Worm (Caenorhabditis elegans) whole organism, L4 larva: ENCODE data around the gene C36E6.8.
A peak's percentile ranks its signal among the peaks of the same experiment; 100 is the strongest.

Experiments
- F26F4.8 ChIP-seq: fragments of 200-800 bp; sonication (Bioruptor generic); conservative IDR thresholded peaks from 2 replicates; pipeline ENCODE4 v1.3.6; 2022; ENCODE audit warnings: missing genetic modification characterization, missing compliant biosample characterization
- F37D6.2 ChIP-seq: sonication (generic microtip); optimal IDR thresholded peaks from 2 replicates; lab custom pipeline; 2016; ENCODE audit warnings: mild to moderate bottlenecking, missing genetic modification characterization, missing compliant biosample characterization
- F49E8.2 ChIP-seq: sonication (generic microtip); optimal IDR thresholded peaks from 2 replicates; lab custom pipeline; 2016; ENCODE audit warnings: missing compliant biosample characterization, mild to moderate bottlenecking, missing genetic modification characterization, borderline replicate concordance
- T20F7.1 ChIP-seq: fragments of 200-800 bp; sonication (Bioruptor generic); optimal IDR thresholded peaks from 2 replicates; lab custom pipeline; 2018; ENCODE audit warnings: mild to moderate bottlenecking, missing genetic modification characterization, missing compliant biosample characterization
- T26A8.4 ChIP-seq: fragments of 200-800 bp; sonication (Bioruptor generic); IDR thresholded peaks from 2 replicates; pipeline ENCODE4 v1.3.6; 2022; ENCODE audit warnings: missing genetic modification characterization, missing compliant biosample characterization
- Y75B8A.6 ChIP-seq: fragments of 200-800 bp; sonication (Bioruptor generic); IDR thresholded peaks from 2 replicates; pipeline ENCODE4 v1.3.6; 2022; ENCODE audit warnings: missing genetic modification reagents, missing genetic modification characterization, missing compliant biosample characterization
- aha-1 ChIP-seq: fragments of 150-350 bp; peaks from one replicate; lab custom pipeline; 2014; ENCODE audit warnings: missing biosample characterization, missing genetic modification characterization
- ceh-82 ChIP-seq: sonication (generic microtip); optimal IDR thresholded peaks from 2 replicates; lab custom pipeline; 2017; ENCODE audit warnings: missing biosample characterization, missing genetic modification characterization
- ctbp-1 ChIP-seq: fragments of 200-800 bp; sonication (Bioruptor generic); IDR thresholded peaks from 2 replicates; pipeline ENCODE4 v1.3.6; 2022; ENCODE audit warnings: missing genetic modification reagents, missing genetic modification characterization, missing compliant biosample characterization
- daf-12 ChIP-seq: fragments of 150-350 bp; optimal IDR thresholded peaks from 2 replicates; lab custom pipeline; 2014; ENCODE audit warnings: missing biosample characterization, missing genetic modification reagents, missing genetic modification characterization
- dmd-6 ChIP-seq: fragments of 200-800 bp; sonication (Bioruptor generic); IDR thresholded peaks from 2 replicates; pipeline ENCODE4 v1.3.6; 2022; ENCODE audit warnings: missing genetic modification reagents, missing genetic modification characterization, missing compliant biosample characterization
- duxl-1 ChIP-seq: sonication (generic microtip); optimal IDR thresholded peaks from 2 replicates; lab custom pipeline; 2016; ENCODE audit warnings: mild to moderate bottlenecking, missing genetic modification characterization, moderate library complexity, missing compliant biosample characterization; ENCODE audit not compliant: poor library complexity
- dve-1 ChIP-seq: sonication (generic microtip); optimal IDR thresholded peaks from 2 replicates; lab custom pipeline; 2017; ENCODE audit warnings: antibody characterized with exemption, mild to moderate bottlenecking, missing genetic modification characterization, missing compliant biosample characterization; ENCODE audit not compliant: insufficient read depth
- fkh-10 ChIP-seq: fragments of 150-350 bp; optimal IDR thresholded peaks from 2 replicates; lab custom pipeline; 2014; ENCODE audit warnings: missing biosample characterization, missing genetic modification reagents, missing genetic modification characterization
- hlh-11 ChIP-seq: fragments of 200-800 bp; sonication (Bioruptor generic); optimal IDR thresholded peaks from 2 replicates; lab custom pipeline; 2018; ENCODE audit warnings: mild to moderate bottlenecking, missing genetic modification characterization, missing compliant biosample characterization
- hlh-30 ChIP-seq: sonication (generic microtip); optimal IDR thresholded peaks from 2 replicates; lab custom pipeline; 2017; ENCODE audit warnings: antibody characterized with exemption, mild to moderate bottlenecking, missing genetic modification characterization, missing compliant biosample characterization; ENCODE audit not compliant: insufficient read depth
- jun-1 ChIP-seq: fragments of 150-350 bp; optimal IDR thresholded peaks from 2 replicates; lab custom pipeline; 2014; ENCODE audit warnings: missing biosample characterization, missing genetic modification reagents, missing genetic modification characterization
- lim-7 ChIP-seq: fragments of 200-800 bp; sonication (Bioruptor generic); IDR thresholded peaks from 2 replicates; pipeline ENCODE4 v1.3.6; 2022; ENCODE audit warnings: missing genetic modification characterization, missing compliant biosample characterization
- lin-29 ChIP-seq: fragments of 200-800 bp; sonication (Bioruptor generic); IDR thresholded peaks from 2 replicates; pipeline ENCODE4 v1.3.6; 2022; ENCODE audit warnings: missing genetic modification reagents, missing genetic modification characterization, missing compliant biosample characterization
- lin-38 ChIP-seq: fragments of 200-800 bp; sonication (Bioruptor generic); IDR thresholded peaks from 2 replicates; pipeline ENCODE4 v1.3.6; 2022; ENCODE audit warnings: missing genetic modification reagents, missing genetic modification characterization, missing compliant biosample characterization
- lsy-2 ChIP-seq, 2 experiments: fragments of 150-350 bp in 1 of 2; sonication (generic microtip) in 1 of 2; optimal IDR thresholded peaks; 2 replicates each; lab custom pipeline; 2014 to 2017; ENCODE audit warnings: missing biosample characterization in 2 of 2, missing genetic modification characterization in 2 of 2
- madf-5 ChIP-seq, 2 experiments: fragments of 200-800 bp; sonication (Bioruptor generic); IDR thresholded peaks; 2 replicates each; pipeline ENCODE4 v1.3.6; 2022; ENCODE audit warnings: missing compliant biosample characterization in 2 of 2, missing genetic modification characterization in 2 of 2
- mdt-29 ChIP-seq: fragments of 200-800 bp; sonication (Bioruptor generic); IDR thresholded peaks from 2 replicates; pipeline ENCODE4 v1.3.6; 2022; ENCODE audit warnings: missing genetic modification reagents, missing genetic modification characterization, missing compliant biosample characterization
- mep-1 ChIP-seq: fragments of 150-350 bp; sonication (generic microtip); optimal IDR thresholded peaks from 3 replicates; lab custom pipeline; 2014; ENCODE audit warnings: missing biosample characterization, missing genetic modification characterization
- mxl-2 ChIP-seq: fragments of 200-800 bp; sonication (Bioruptor generic); conservative IDR thresholded peaks from 2 replicates; pipeline ENCODE4 v1.3.6; 2022; ENCODE audit warnings: missing genetic modification reagents, missing genetic modification characterization, missing compliant biosample characterization
- mxl-3 ChIP-seq: fragments of 200-800 bp; sonication (Bioruptor generic); optimal IDR thresholded peaks from 2 replicates; lab custom pipeline; 2018; ENCODE audit warnings: mild to moderate bottlenecking, missing genetic modification characterization, missing compliant biosample characterization
- nhr-102 ChIP-seq: sonication (generic microtip); optimal IDR thresholded peaks from 2 replicates; lab custom pipeline; 2016; ENCODE audit warnings: mild to moderate bottlenecking, missing genetic modification characterization, moderate library complexity, missing compliant biosample characterization
- nhr-25 ChIP-seq: sonication (generic microtip); optimal IDR thresholded peaks from 2 replicates; lab custom pipeline; 2017; ENCODE audit warnings: missing genetic modification characterization, mild to moderate bottlenecking, missing compliant biosample characterization, antibody characterized with exemption, moderate library complexity, borderline replicate concordance; ENCODE audit not compliant: insufficient read depth
- nhr-41 ChIP-seq: fragments of 200-800 bp; sonication (Bioruptor generic); IDR thresholded peaks from 2 replicates; pipeline ENCODE4 v1.3.6; 2022; ENCODE audit warnings: missing genetic modification reagents, missing genetic modification characterization, missing compliant biosample characterization
- nhr-76 ChIP-seq: fragments of 150-350 bp; optimal IDR thresholded peaks from 2 replicates; lab custom pipeline; 2014; ENCODE audit warnings: missing biosample characterization, missing genetic modification characterization
- skn-1 ChIP-seq: fragments of 150-350 bp; optimal IDR thresholded peaks from 2 replicates; lab custom pipeline; 2014; ENCODE audit warnings: missing biosample characterization, missing genetic modification characterization
- spr-1 ChIP-seq: sonication (generic microtip); optimal IDR thresholded peaks from 2 replicates; lab custom pipeline; 2016; ENCODE audit warnings: mild to moderate bottlenecking, missing genetic modification characterization, missing compliant biosample characterization
- tag-97 ChIP-seq: fragments of 200-800 bp; sonication (Bioruptor generic); IDR thresholded peaks from 2 replicates; pipeline ENCODE4 v1.3.6; 2022; ENCODE audit warnings: missing genetic modification characterization, missing compliant biosample characterization
- zag-1 ChIP-seq: fragments of 150-350 bp; optimal IDR thresholded peaks from 2 replicates; lab custom pipeline; 2014; ENCODE audit warnings: missing biosample characterization, missing genetic modification characterization
- zfp-3 ChIP-seq: fragments of 200-800 bp; sonication (Bioruptor generic); conservative IDR thresholded peaks from 2 replicates; pipeline ENCODE4 v1.3.6; 2022; ENCODE audit warnings: missing genetic modification reagents, missing genetic modification characterization, missing compliant biosample characterization
- zip-2 ChIP-seq: fragments of 150-350 bp; optimal IDR thresholded peaks from 2 replicates; lab custom pipeline; 2014; ENCODE audit warnings: missing biosample characterization, missing genetic modification characterization

Gene C36E6.8

DNA sequence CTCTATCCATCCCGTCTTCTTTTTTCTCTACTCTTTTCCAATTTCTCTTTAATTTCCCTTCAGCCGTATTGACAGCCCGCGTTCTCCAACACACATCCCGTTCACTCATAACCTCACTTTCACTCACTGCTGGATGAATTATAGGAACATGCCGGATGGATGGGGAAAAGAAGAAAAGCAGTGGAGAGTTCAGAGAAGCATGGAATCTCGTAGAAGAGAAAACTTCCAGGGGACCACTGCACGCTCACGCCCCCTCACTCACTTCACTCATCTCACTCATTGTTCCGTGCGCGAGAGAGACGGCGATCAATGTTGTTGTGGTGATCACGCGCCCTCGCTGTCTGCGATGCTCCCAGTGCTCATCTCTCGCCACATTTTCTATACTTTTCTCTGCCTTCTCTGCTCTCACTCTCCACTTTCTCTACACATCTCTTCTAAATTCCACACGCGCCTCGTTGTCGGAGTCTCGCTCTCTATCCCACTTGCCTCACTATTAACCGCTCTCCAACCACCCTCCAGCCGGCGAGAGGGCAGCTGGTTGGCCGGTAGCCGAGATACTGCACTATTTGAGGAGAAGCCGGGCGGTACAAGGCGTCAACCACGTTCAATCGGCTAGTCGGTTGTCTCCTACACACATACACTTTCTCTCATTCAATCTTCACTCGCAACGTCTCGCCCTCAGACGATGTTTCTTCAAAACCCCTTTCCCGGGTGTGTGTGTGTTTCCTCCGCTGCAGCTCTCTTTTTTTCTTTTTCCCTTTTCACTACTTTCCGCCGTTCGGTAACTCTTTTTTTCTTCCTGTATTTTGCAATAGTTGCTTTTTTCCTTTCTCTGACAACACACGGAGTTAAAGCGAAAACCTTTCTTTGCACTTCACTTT, 41.4 kb downstream of the C36E6.8 start (continued):
- TF ChIP-seq F49E8.2 (tag; lab: Kevin White, UChicago) = no peak
- no peak for TF ChIP-seq tag-97 (GFP tag; lab: Robert Waterston, UW)
- TF ChIP-seq zag-1 (tag; lab: Kevin White, UChicago) = peak; percentile 14
- no peak for TF ChIP-seq Y75B8A.6 (GFP tag; lab: Robert Waterston, UW)
- no peak for TF ChIP-seq skn-1 (tag; lab: Kevin White, UChicago)
- TF ChIP-seq duxl-1 (tag; lab: Kevin White, UChicago) = peak; percentile 21
- TF ChIP-seq T26A8.4 (GFP tag; lab: Robert Waterston, UW) = peak; percentile 81
- TF ChIP-seq madf-5 (GFP tag; IDR thresholded peaks at IDR 0.05; lab: Robert Waterston, UW) = 0 out of 4 replicates have a peak, but pooled peaks of 1 of the 2 experiments have one; percentile 6

DNA sequence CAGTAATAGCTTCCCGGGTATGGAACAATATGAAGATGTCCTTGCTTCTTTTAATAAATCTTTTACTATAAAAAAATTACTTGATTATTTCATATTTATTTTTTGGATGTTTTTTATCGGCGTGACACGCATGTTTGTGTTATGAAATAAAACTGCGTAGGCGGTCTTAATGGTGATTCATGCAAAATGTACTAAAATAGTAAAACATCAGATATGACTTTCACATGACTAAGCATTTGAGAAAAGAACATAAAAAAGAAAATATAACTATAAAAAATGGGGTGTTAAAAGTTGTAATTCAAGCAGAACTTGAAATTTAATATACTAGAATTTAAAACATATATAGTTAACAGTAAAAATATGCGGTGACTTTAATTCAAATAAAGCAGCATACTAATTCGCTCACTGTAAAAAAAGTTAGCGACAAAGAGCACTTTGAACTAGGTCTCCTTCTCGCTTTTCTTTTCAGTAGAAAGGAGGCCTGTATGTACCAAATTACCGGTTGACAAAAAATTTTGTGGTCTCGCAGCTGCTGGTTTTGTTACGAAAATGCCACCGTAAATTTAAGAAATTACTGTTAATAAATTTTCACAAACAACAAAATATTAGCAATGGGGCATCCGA, 43.5 kb downstream of the C36E6.8 start:
- TF ChIP-seq madf-5 (GFP tag; IDR thresholded peaks at IDR 0.05; lab: Robert Waterston, UW) (0 out of 4 replicates have a peak, but pooled peaks of 1 of the 2 experiments have one; percentile 15), T20F7.1 (GFP tag; lab: Kevin White, UChicago) (peak; percentile 3), mep-1 (tag; lab: Kevin White, UChicago) (peak; percentile 52), zfp-3 (GFP tag; lab: Robert Waterston, UW) (no peak), dve-1 (tag; lab: Kevin White, UChicago) (peak; percentile 51), hlh-11 (tag; lab: Kevin White, UChicago) (peak; percentile 12), mxl-2 (GFP tag; lab: Robert Waterston, UW) (no peak), ctbp-1 (GFP tag; lab: Robert Waterston, UW) (0 out of 2 replicates have a peak, but pooled peaks have one; percentile 24), lsy-2 (tag; optimal IDR thresholded peaks at IDR 0.05; lab: Kevin White, UChicago) (peak in 1 of 2 experiments; percentile 37), aha-1 (tag; lab: Kevin White, UChicago) (peak; percentile 12), mdt-29 (GFP tag; lab: Robert Waterston, UW) (0 out of 2 replicates have a peak, but pooled peaks have one; percentile 48), lim-7 (GFP tag; lab: Robert Waterston, UW) (no peak), nhr-102 (tag; lab: Kevin White, UChicago) (peak; percentile 5), T26A8.4 (GFP tag; lab: Robert Waterston, UW) (peak; percentile 48; the same call in 1 of the 2 replicates), hlh-30 (tag; lab: Kevin White, UChicago) (peak; percentile 26)

DNA sequence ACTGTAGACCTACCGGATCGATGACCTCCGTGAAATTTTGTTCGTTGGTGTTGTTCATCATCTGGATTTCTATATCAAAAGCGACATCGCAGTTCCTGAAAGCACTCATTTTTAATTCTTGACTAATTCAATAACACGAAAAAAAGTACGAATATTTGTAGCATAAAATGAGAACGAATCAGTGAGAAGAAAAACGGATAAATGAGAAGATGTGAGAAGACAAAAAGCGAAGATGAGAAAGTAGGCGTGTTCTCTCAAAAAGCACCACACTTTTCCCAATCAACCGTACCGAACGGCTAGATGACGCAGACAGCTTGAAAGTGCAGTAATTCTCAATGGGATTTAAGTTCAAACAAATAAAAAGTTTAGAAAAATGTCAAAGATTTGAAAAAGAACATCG, 48.2 kb downstream of the C36E6.8 start, which contains the start of gene npr-24:
Gene npr-24 (minus strand): TSS at position 101 of the 400 bp plus-strand sequence.
- TF ChIP-seq lin-38 (GFP tag; lab: Robert Waterston, UW) (no peak), nhr-41 (GFP tag; lab: Robert Waterston, UW) (no peak), dmd-6 (no peak), mxl-2 (GFP tag; lab: Robert Waterston, UW) (no peak), zip-2 (tag; lab: Kevin White, UChicago) (no peak), nhr-76 (no peak), F26F4.8 (GFP tag; lab: Robert Waterston, UW) (no peak), fkh-10 (GFP tag; lab: Kevin White, UChicago) (no peak), hlh-30 (tag; lab: Kevin White, UChicago) (no peak), ceh-82 (tag; lab: Kevin White, UChicago) (no peak), lin-29 (GFP tag; lab: Robert Waterston, UW) (no peak), mxl-3 (GFP tag; lab: Kevin White, UChicago) (no peak), spr-1 (tag; lab: Kevin White, UChicago) (no peak), nhr-25 (tag; lab: Kevin White, UChicago) (no peak), F37D6.2 (tag; lab: Kevin White, UChicago) (no peak), jun-1 (tag; lab: Kevin White, UChicago) (no peak), tag-97 (GFP tag; lab: Robert Waterston, UW) (no peak), daf-12 (tag; lab: Kevin White, UChicago) (no peak)
- TF ChIP-seq, all 104 proteins: peak for 0
